Fruit fly (Drosophila melanogaster): Measurements from ENCODE around the gene CG11619.

The CG11619 gene

dm6 chr3L:19015454-19016054, 27.4 kb upstream of the CG11619 start:
- no peak for TF ChIP-seq CTCF (optimal IDR thresholded peaks at IDR 0.05)
- no peak for TF ChIP-seq CG8478 (optimal IDR thresholded peaks at IDR 0.05)

- TF ChIP-seq CG8478 (optimal IDR thresholded peaks at IDR 0.05) (no peak), CTCF (optimal IDR thresholded peaks at IDR 0.05) (no peak)
Observed at dm6 chr3L:19014802-19015201, 26.7 kb upstream of the CG11619 start.

dm6 chr3L:19014090-19014489, 26.0 kb upstream of the CG11619 start:
- TF ChIP-seq CG8478 (optimal IDR thresholded peaks at IDR 0.05): no peak
- TF ChIP-seq CTCF (optimal IDR thresholded peaks at IDR 0.05): no peak

dm6 chr3L:19013086-19013752, 25.1 kb upstream of the CG11619 start:
- TF ChIP-seq CG8478 (optimal IDR thresholded peaks at IDR 0.05): no peak
- no peak for TF ChIP-seq CTCF (optimal IDR thresholded peaks at IDR 0.05)

dm6 chr3L:19011174-19011573, 23.1 kb upstream of the CG11619 start:
- TF ChIP-seq CG8478 (optimal IDR thresholded peaks at IDR 0.05) (no peak), CTCF (optimal IDR thresholded peaks at IDR 0.05) (no peak)

- TF ChIP-seq CG8478 (optimal IDR thresholded peaks at IDR 0.05): no peak
- TF ChIP-seq CTCF (optimal IDR thresholded peaks at IDR 0.05): no peak
Observed at dm6 chr3L:19005396-19005795, 17.3 kb upstream of the CG11619 start.

- TF ChIP-seq CG8478 (optimal IDR thresholded peaks at IDR 0.05): no peak
- no peak for TF ChIP-seq CTCF (optimal IDR thresholded peaks at IDR 0.05)
Observed at dm6 chr3L:19004120-19004519, 16.0 kb upstream of the CG11619 start.

dm6 chr3L:19003220-19003619, 15.1 kb upstream of the CG11619 start, which contains the start of gene SmydA-2:
TSS of gene SmydA-2 (minus strand) at chr3L:19003252.
- no peak for TF ChIP-seq CTCF (optimal IDR thresholded peaks at IDR 0.05)
- no peak for TF ChIP-seq CG8478 (optimal IDR thresholded peaks at IDR 0.05)

- TF ChIP-seq CTCF (optimal IDR thresholded peaks at IDR 0.05): peak; percentile 29 to 45
- no peak for TF ChIP-seq CG8478 (optimal IDR thresholded peaks at IDR 0.05)
Observed at dm6 chr3L:19000413-19000812, 12.3 kb upstream of the CG11619 start, which contains the start of gene CG3808. TSS of gene CG3808 (minus strand) at chr3L:19000608.

dm6 chr3L:18998284-18998830, 10.2 kb upstream of the CG11619 start:
- TF ChIP-seq CTCF (optimal IDR thresholded peaks at IDR 0.05) (no peak), CG8478 (optimal IDR thresholded peaks at IDR 0.05) (no peak)

dm6 chr3L:18997590-18998283, 9.6 kb upstream of the CG11619 start, which contains the start of gene CG18135:
TSS of gene CG18135 (minus strand) at chr3L:18998283.
- no peak for TF ChIP-seq CG8478 (optimal IDR thresholded peaks at IDR 0.05)

dm6 chr3L:18996774-18997589, 8.9 kb upstream of the CG11619 start:
- no peak for TF ChIP-seq CTCF (optimal IDR thresholded peaks at IDR 0.05)
- no peak for TF ChIP-seq CG8478 (optimal IDR thresholded peaks at IDR 0.05)

dm6 chr3L:18996030-18996773, 8.1 kb upstream of the CG11619 start:
- no peak for TF ChIP-seq CTCF (optimal IDR thresholded peaks at IDR 0.05)

dm6 chr3L:18995667-18996029, 7.5 kb upstream of the CG11619 start:
- no peak for TF ChIP-seq CG8478 (optimal IDR thresholded peaks at IDR 0.05)
- TF ChIP-seq CTCF (optimal IDR thresholded peaks at IDR 0.05): no peak
